Worm (Caenorhabditis elegans) whole organism, L1 larva: Measurements from ENCODE around the gene rpl-10.

ENCODE experiments used
- C04F5.9 ChIP-seq: sonication (generic microtip); optimal IDR thresholded peaks from 2 replicates; lab custom pipeline; 2016; ENCODE audit warnings: missing genetic modification characterization, missing compliant biosample characterization
- C16A3.4 ChIP-seq: fragments of 150-350 bp; optimal IDR thresholded peaks from 2 replicates; lab custom pipeline; 2014; ENCODE audit warnings: missing biosample characterization, missing genetic modification characterization
- C34B4.2 ChIP-seq: sonication (generic microtip); optimal IDR thresholded peaks from 2 replicates; lab custom pipeline; 2017; ENCODE audit warnings: mild to moderate bottlenecking, missing genetic modification characterization, missing compliant biosample characterization
- F16B12.6 ChIP-seq: fragments of 150-350 bp; optimal IDR thresholded peaks from 2 replicates; lab custom pipeline; 2014; ENCODE audit warnings: missing biosample characterization, missing genetic modification characterization
- alr-1 ChIP-seq: fragments of 200-800 bp; sonication (Bioruptor generic); optimal IDR thresholded peaks from 2 replicates; lab custom pipeline; 2018; ENCODE audit warnings: borderline replicate concordance, mild to moderate bottlenecking, missing genetic modification characterization, missing compliant biosample characterization
- ceh-88 ChIP-seq: fragments of 200-800 bp; sonication (Bioruptor generic); IDR thresholded peaks from 2 replicates; pipeline ENCODE4 v1.3.6; 2022; ENCODE audit warnings: missing genetic modification characterization, missing compliant biosample characterization
- ceh-90 ChIP-seq: sonication (generic microtip); optimal IDR thresholded peaks from 2 replicates; lab custom pipeline; 2016; ENCODE audit warnings: missing genetic modification characterization, missing compliant biosample characterization
- ces-1 ChIP-seq: fragments of 150-350 bp; optimal IDR thresholded peaks from 2 replicates; lab custom pipeline; 2014; ENCODE audit warnings: missing biosample characterization, missing genetic modification reagents, missing genetic modification characterization
- dsc-1 ChIP-seq: sonication (generic microtip); optimal IDR thresholded peaks from 2 replicates; lab custom pipeline; 2016; ENCODE audit warnings: mild to moderate bottlenecking, missing genetic modification characterization, missing compliant biosample characterization
- egl-13 ChIP-seq: sonication (generic microtip); optimal IDR thresholded peaks from 2 replicates; lab custom pipeline; 2016; ENCODE audit warnings: missing genotype, missing genetic modification reagents, missing genetic modification characterization, missing compliant biosample characterization
- egl-27 ChIP-seq, 2 experiments: fragments of 150-350 bp in 1 of 2; sonication (generic microtip); optimal IDR thresholded peaks; 3 replicates each; lab custom pipeline; 2017 to 2018; ENCODE audit warnings: missing biosample characterization in 2 of 2, missing genetic modification characterization in 2 of 2, missing genetic modification reagents in 2 of 2
- elt-2 ChIP-seq: sonication (generic microtip); optimal IDR thresholded peaks from 2 replicates; lab custom pipeline; 2016; ENCODE audit warnings: missing genetic modification characterization, mild to moderate bottlenecking, inconsistent platforms, missing compliant biosample characterization, missing genetic modification reagents
- elt-3 ChIP-seq, 6 experiments: fragments of 150-350 bp in 1 of 6; sonication (generic microtip); optimal IDR thresholded peaks; 2 replicates each; lab custom pipeline; 2017 to 2018; ENCODE audit warnings: missing biosample characterization in 6 of 6, missing genetic modification characterization in 6 of 6, inconsistent platforms in 1 of 6
- ets-5 ChIP-seq: fragments of 200-800 bp; sonication (Bioruptor generic); IDR thresholded peaks from 2 replicates; pipeline ENCODE4 v1.3.6; 2022; ENCODE audit warnings: missing genetic modification characterization, missing compliant biosample characterization
- fkh-10 ChIP-seq: sonication (generic microtip); optimal IDR thresholded peaks from 2 replicates; lab custom pipeline; 2017; ENCODE audit warnings: missing biosample characterization, missing genetic modification reagents, missing genetic modification characterization
- grh-1 ChIP-seq: fragments of 200-800 bp; sonication (Bioruptor generic); IDR thresholded peaks from 2 replicates; pipeline ENCODE4 v1.3.6; 2022; ENCODE audit warnings: missing genetic modification reagents, missing genetic modification characterization, missing compliant biosample characterization
- hlh-4 ChIP-seq: sonication (generic microtip); optimal IDR thresholded peaks from 2 replicates; lab custom pipeline; 2016; ENCODE audit warnings: mild to moderate bottlenecking, missing genetic modification characterization, missing compliant biosample characterization
- hpl-2 ChIP-seq: fragments of 150-350 bp; optimal IDR thresholded peaks from 2 replicates; lab custom pipeline; 2014; ENCODE audit warnings: missing biosample characterization, missing genetic modification reagents, missing genetic modification characterization
- irx-1 ChIP-seq: sonication (generic microtip); optimal IDR thresholded peaks from 2 replicates; lab custom pipeline; 2016; ENCODE audit warnings: missing genetic modification characterization, missing compliant biosample characterization
- isw-1 ChIP-seq: fragments of 200-800 bp; sonication (Bioruptor generic); IDR thresholded peaks from 2 replicates; pipeline ENCODE4 v1.3.6; 2022; ENCODE audit warnings: missing genetic modification characterization, missing compliant biosample characterization
- jun-1 ChIP-seq: fragments of 150-350 bp; optimal IDR thresholded peaks from 2 replicates; lab custom pipeline; 2014; ENCODE audit warnings: missing biosample characterization, missing genetic modification reagents, missing genetic modification characterization
- lin-13 ChIP-seq: fragments of 150-350 bp; optimal IDR thresholded peaks from 2 replicates; lab custom pipeline; 2014; ENCODE audit warnings: missing biosample characterization, missing genetic modification reagents, missing genetic modification characterization
- lin-14 ChIP-seq: fragments of 200-800 bp; sonication (Bioruptor generic); optimal IDR thresholded peaks from 2 replicates; lab custom pipeline; 2018; ENCODE audit warnings: mild to moderate bottlenecking, missing genetic modification characterization, moderate library complexity, missing compliant biosample characterization
- lin-35 ChIP-seq, 2 experiments: fragments of 150-350 bp; optimal IDR thresholded peaks; 2 replicates each; lab custom pipeline; 2014; ENCODE audit warnings: missing biosample characterization in 2 of 2, missing genetic modification characterization in 2 of 2, missing genetic modification reagents in 2 of 2
- lin-39 ChIP-seq: fragments of 150-350 bp; optimal IDR thresholded peaks from 2 replicates; lab custom pipeline; 2014; ENCODE audit warnings: missing biosample characterization, missing genetic modification reagents, missing genetic modification characterization
- lir-3 ChIP-seq: sonication (generic microtip); optimal IDR thresholded peaks from 2 replicates; lab custom pipeline; 2016; ENCODE audit warnings: mild to moderate bottlenecking, missing genetic modification characterization, moderate library complexity, missing compliant biosample characterization; ENCODE audit not compliant: poor library complexity
- lsy-2 ChIP-seq, 2 experiments: fragments of 150-350 bp; optimal IDR thresholded peaks; 2 replicates each; lab custom pipeline; 2014; ENCODE audit warnings: missing biosample characterization in 2 of 2, missing genetic modification characterization in 2 of 2
- mab-9 ChIP-seq: fragments of 200-800 bp; sonication (Bioruptor generic); IDR thresholded peaks from 2 replicates; pipeline ENCODE4 v1.3.6; 2022; ENCODE audit warnings: missing genetic modification reagents, missing genetic modification characterization, missing compliant biosample characterization
- mdl-1 ChIP-seq, 2 experiments: fragments of 150-350 bp; optimal IDR thresholded peaks; 2 replicates each; lab custom pipeline; 2014 to 2017; ENCODE audit warnings: missing biosample characterization in 2 of 2, missing genetic modification characterization in 2 of 2, inconsistent platforms in 1 of 2
- mef-2 ChIP-seq: fragments of 150-350 bp; optimal IDR thresholded peaks from 2 replicates; lab custom pipeline; 2014; ENCODE audit warnings: missing biosample characterization, missing genetic modification characterization
- mep-1 ChIP-seq: fragments of 150-350 bp; optimal IDR thresholded peaks from 2 replicates; lab custom pipeline; 2014; ENCODE audit warnings: missing biosample characterization, missing genetic modification characterization
- nhr-11 ChIP-seq: fragments of 150-350 bp; optimal IDR thresholded peaks from 2 replicates; lab custom pipeline; 2014; ENCODE audit warnings: missing biosample characterization, missing genetic modification characterization
- nhr-19 ChIP-seq: fragments of 200-800 bp; sonication (Bioruptor generic); conservative IDR thresholded peaks from 2 replicates; pipeline ENCODE4 v1.3.6; 2022; ENCODE audit warnings: missing genetic modification characterization, missing compliant biosample characterization
- nhr-28 ChIP-seq: fragments of 150-350 bp; optimal IDR thresholded peaks from 2 replicates; lab custom pipeline; 2014; ENCODE audit warnings: missing biosample characterization, missing genetic modification characterization
- nhr-47 ChIP-seq: sonication (generic microtip); optimal IDR thresholded peaks from 2 replicates; lab custom pipeline; 2016; ENCODE audit warnings: mild to moderate bottlenecking, missing genetic modification characterization, moderate library complexity, missing compliant biosample characterization
- nhr-76 ChIP-seq: sonication (generic microtip); optimal IDR thresholded peaks from 2 replicates; lab custom pipeline; 2017; ENCODE audit warnings: missing biosample characterization, missing genetic modification characterization
- nhr-84 ChIP-seq: sonication (generic microtip); optimal IDR thresholded peaks from 2 replicates; lab custom pipeline; 2017; ENCODE audit warnings: missing biosample characterization, missing genetic modification characterization
- nhr-85 ChIP-seq: sonication (generic microtip); peaks from one replicate; lab custom pipeline; 2016; ENCODE audit warnings: missing genetic modification characterization, inconsistent platforms, missing compliant biosample characterization
- pax-3 ChIP-seq: fragments of 200-800 bp; sonication (Bioruptor generic); optimal IDR thresholded peaks from 2 replicates; lab custom pipeline; 2018; ENCODE audit warnings: mild to moderate bottlenecking, missing genetic modification characterization, moderate library complexity, missing compliant biosample characterization
- pqm-1 ChIP-seq: sonication (generic microtip); optimal IDR thresholded peaks from 3 replicates; lab custom pipeline; 2017; ENCODE audit warnings: missing biosample characterization, missing genetic modification characterization
- rnt-1 ChIP-seq: sonication (generic microtip); optimal IDR thresholded peaks from 2 replicates; lab custom pipeline; 2016; ENCODE audit warnings: mild to moderate bottlenecking, missing genetic modification characterization, moderate library complexity, missing compliant biosample characterization
- skn-1 ChIP-seq: fragments of 150-350 bp; optimal IDR thresholded peaks from 2 replicates; lab custom pipeline; 2014; ENCODE audit warnings: missing biosample characterization, missing genetic modification characterization
- snpc-4 ChIP-seq: fragments of 150-350 bp; optimal IDR thresholded peaks from 2 replicates; lab custom pipeline; 2014; ENCODE audit warnings: missing biosample characterization, missing genetic modification characterization
- sox-4 ChIP-seq: sonication (generic microtip); optimal IDR thresholded peaks from 2 replicates; lab custom pipeline; 2016; ENCODE audit warnings: missing genetic modification characterization, missing compliant biosample characterization
- sup-37 ChIP-seq: fragments of 200-800 bp; sonication (Bioruptor generic); optimal IDR thresholded peaks from 2 replicates; lab custom pipeline; 2018; ENCODE audit warnings: mild to moderate bottlenecking, missing genetic modification characterization, missing compliant biosample characterization
- swsn-7 ChIP-seq: sonication (generic microtip); optimal IDR thresholded peaks from 2 replicates; lab custom pipeline; 2016; ENCODE audit warnings: missing genetic modification characterization, missing compliant biosample characterization
- tbx-2 ChIP-seq: sonication (generic microtip); optimal IDR thresholded peaks from 2 replicates; lab custom pipeline; 2016; ENCODE audit warnings: missing genetic modification characterization, missing compliant biosample characterization
- unc-130 ChIP-seq: fragments of 150-350 bp; optimal IDR thresholded peaks from 2 replicates; lab custom pipeline; 2017; ENCODE audit warnings: missing biosample characterization, missing genetic modification characterization, inconsistent platforms
- unc-98 ChIP-seq: fragments of 200-800 bp; sonication (Bioruptor generic); IDR thresholded peaks from 2 replicates; pipeline ENCODE4 v1.3.6; 2022; ENCODE audit warnings: missing genetic modification characterization, missing compliant biosample characterization
- vab-15 ChIP-seq: sonication (generic microtip); optimal IDR thresholded peaks from 2 replicates; lab custom pipeline; 2017; ENCODE audit warnings: missing genotype, mild to moderate bottlenecking, missing genetic modification characterization, missing compliant biosample characterization
- zag-1 ChIP-seq: fragments of 150-350 bp; optimal IDR thresholded peaks from 2 replicates; lab custom pipeline; 2014; ENCODE audit warnings: missing biosample characterization, missing genetic modification characterization
- zip-4 ChIP-seq: fragments of 200-800 bp; sonication (Bioruptor generic); optimal IDR thresholded peaks from 2 replicates; lab custom pipeline; 2018; ENCODE audit warnings: mild to moderate bottlenecking, missing genetic modification characterization, moderate library complexity, missing compliant biosample characterization
- ztf-11 ChIP-seq, 2 experiments: sonication (generic microtip); optimal IDR thresholded peaks; 2 replicates each; lab custom pipeline; 2016 to 2017; ENCODE audit warnings: missing genetic modification characterization in 2 of 2, missing biosample characterization in 1 of 2, missing compliant biosample characterization in 1 of 2
- ztf-4 ChIP-seq: fragments of 150-350 bp; optimal IDR thresholded peaks from 2 replicates; lab custom pipeline; 2014; ENCODE audit warnings: missing biosample characterization, missing genetic modification characterization

rpl-10 gene

DNA sequence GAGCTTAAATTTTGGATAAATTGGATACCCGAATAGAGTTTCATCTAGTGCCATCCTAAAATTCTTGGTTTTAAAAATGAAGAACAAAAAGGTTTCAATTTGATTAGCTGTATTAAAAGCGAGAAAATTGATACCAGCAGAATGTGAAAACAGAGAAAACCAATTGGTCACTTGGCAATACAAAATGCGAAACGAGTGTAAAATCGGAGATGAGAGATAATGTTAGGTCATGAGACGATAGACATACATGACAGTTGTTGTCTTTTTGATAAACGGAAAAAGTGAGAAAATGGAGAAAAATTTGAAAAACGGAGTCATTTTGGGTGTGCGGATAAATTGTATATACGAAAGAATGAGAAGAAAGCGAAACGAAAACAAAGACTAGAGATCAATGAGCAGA lies 38.7 kb upstream of the rpl-10 start, which contains the start of gene sfxn-5 (continued):
- TF ChIP-seq irx-1 (no peak), C04F5.9 (no peak), pax-3 (no peak), unc-98 (GFP tag; lab: Robert Waterston, UW) (no peak), ztf-11 (tag; optimal IDR thresholded peaks at IDR 0.05; lab: Kevin White, UChicago) (no peak), lin-14 (GFP tag; lab: Kevin White, UChicago) (peak; percentile 82), elt-2 (no peak), nhr-84 (no peak), nhr-11 (tag; lab: Kevin White, UChicago) (no peak), ets-5 (no peak), nhr-28 (tag; lab: Kevin White, UChicago) (no peak), swsn-7 (tag; lab: Kevin White, UChicago) (no peak), elt-3 (tag; optimal IDR thresholded peaks at IDR 0.05; lab: Kevin White, UChicago) (no peak), hpl-2 (GFP tag; lab: Kevin White, UChicago) (no peak), ceh-88 (GFP tag; lab: Robert Waterston, UW) (no peak), grh-1 (no peak), egl-27 (tag; optimal IDR thresholded peaks at IDR 0.05; lab: Kevin White, UChicago) (no peak), pqm-1 (tag; lab: Kevin White, UChicago) (no peak), zip-4 (GFP tag; lab: Kevin White, UChicago) (no peak), hlh-4 (tag; lab: Kevin White, UChicago) (no peak), lir-3 (tag; lab: Kevin White, UChicago) (no peak), lsy-2 (tag; optimal IDR thresholded peaks at IDR 0.05; lab: Kevin White, UChicago) (peak; percentile 2 to 63), tbx-2 (tag; lab: Kevin White, UChicago) (no peak), ces-1 (GFP tag; lab: Kevin White, UChicago) (no peak), sup-37 (GFP tag; lab: Kevin White, UChicago) (no peak), fkh-10 (no peak), nhr-85 (peak; percentile 54), rnt-1 (tag; lab: Kevin White, UChicago) (peak; percentile 45), snpc-4 (no peak), lin-35 (GFP tag; optimal IDR thresholded peaks at IDR 0.05; lab: Kevin White, UChicago) (peak in 1 of 2 experiments; percentile 33), isw-1 (GFP tag; lab: Robert Waterston, UW) (no peak), C34B4.2 (tag; lab: Kevin White, UChicago) (no peak), lin-39 (tag; lab: Kevin White, UChicago) (no peak), C16A3.4 (tag; lab: Kevin White, UChicago) (no peak), ceh-90 (no peak), nhr-19 (peak; percentile 12), F16B12.6 (tag; lab: Kevin White, UChicago) (no peak), nhr-76 (tag; lab: Kevin White, UChicago) (no peak), egl-13 (tag; lab: Kevin White, UChicago) (no peak), jun-1 (no peak), mab-9 (GFP tag; lab: Robert Waterston, UW) (no peak), lin-13 (GFP tag; lab: Kevin White, UChicago) (no peak), skn-1 (tag; lab: Kevin White, UChicago) (no peak), mef-2 (tag; lab: Kevin White, UChicago) (no peak), dsc-1 (tag; lab: Kevin White, UChicago) (no peak), mep-1 (tag; lab: Kevin White, UChicago) (peak; percentile 73), vab-15 (no peak), ztf-4 (no peak), zag-1 (tag; lab: Kevin White, UChicago) (no peak), nhr-47 (no peak), unc-130 (tag; lab: Kevin White, UChicago) (peak; percentile 23), alr-1 (tag; lab: Kevin White, UChicago) (no peak), sox-4 (tag; lab: Kevin White, UChicago) (no peak), mdl-1 (tag; optimal IDR thresholded peaks at IDR 0.05; lab: Kevin White, UChicago) (peak in 1 of 2 experiments; percentile 1)
